Fruit fly (Drosophila melanogaster): ENCODE measurements around the gene Jon99Fii.
A peak's percentile ranks its signal among the peaks of the same experiment; 100 is the strongest.

DNA sequence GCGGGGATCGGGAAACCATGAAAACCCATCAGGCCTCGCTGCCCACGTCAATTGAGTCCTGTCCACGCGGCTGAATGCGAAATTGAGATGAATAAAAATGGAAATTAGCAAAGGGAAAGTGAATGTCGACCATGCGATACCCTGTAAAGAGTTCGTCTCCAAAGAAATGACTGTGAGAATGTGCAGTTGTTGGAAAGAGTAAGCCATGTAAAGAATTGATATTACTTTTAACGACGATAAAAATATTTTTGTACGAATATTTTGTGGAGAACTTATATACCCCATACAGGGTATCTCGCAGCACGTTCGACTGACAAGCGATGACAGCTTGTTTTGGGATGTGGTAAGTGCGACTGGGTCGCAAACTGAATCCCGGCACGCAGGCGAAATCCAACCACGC is 13.4 kb upstream of the Jon99Fii start:
- TF ChIP-seq CG8478 (optimal IDR thresholded peaks at IDR 0.05) = no peak
- peak; percentile 69 for TF ChIP-seq pan (optimal IDR thresholded peaks at IDR 0.05)
- no peak for TF ChIP-seq Dll (optimal IDR thresholded peaks at IDR 0.05)
- TF ChIP-seq psq (optimal IDR thresholded peaks at IDR 0.05) = no peak

Measured in whole organism.